Fruit fly (Drosophila melanogaster): Measurements from ENCODE around the gene cad.

DNA sequence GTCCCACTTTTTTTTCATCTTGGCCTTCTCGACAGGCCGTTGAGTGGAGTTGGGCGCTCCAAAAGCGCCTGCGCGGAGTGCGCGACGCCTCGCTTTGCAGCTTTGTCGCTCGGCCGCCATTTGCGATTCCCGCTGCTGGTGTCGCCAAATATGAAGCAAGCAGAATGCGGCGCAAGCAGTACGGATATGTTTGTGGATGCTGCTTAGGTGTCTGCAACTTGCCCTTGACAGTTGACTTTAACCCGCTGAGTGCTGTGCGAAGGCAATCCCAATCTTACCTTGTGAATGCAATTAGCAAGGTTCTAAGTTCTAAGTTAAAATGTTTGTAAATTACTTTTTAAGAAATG, 51.5 kb downstream of the cad start:
- TF ChIP-seq CG9797 (GFP tag; optimal IDR thresholded peaks at IDR 0.05) (no peak), Deaf1 (tag; optimal IDR thresholded peaks at IDR 0.05) (peak; percentile 22), CG18764 (GFP tag; optimal IDR thresholded peaks at IDR 0.05) (no peak)

Data from whole organism, embryonic.